Fruit fly (Drosophila melanogaster): ENCODE measurements around the gene CG33159.

Gene CG33159

DNA sequence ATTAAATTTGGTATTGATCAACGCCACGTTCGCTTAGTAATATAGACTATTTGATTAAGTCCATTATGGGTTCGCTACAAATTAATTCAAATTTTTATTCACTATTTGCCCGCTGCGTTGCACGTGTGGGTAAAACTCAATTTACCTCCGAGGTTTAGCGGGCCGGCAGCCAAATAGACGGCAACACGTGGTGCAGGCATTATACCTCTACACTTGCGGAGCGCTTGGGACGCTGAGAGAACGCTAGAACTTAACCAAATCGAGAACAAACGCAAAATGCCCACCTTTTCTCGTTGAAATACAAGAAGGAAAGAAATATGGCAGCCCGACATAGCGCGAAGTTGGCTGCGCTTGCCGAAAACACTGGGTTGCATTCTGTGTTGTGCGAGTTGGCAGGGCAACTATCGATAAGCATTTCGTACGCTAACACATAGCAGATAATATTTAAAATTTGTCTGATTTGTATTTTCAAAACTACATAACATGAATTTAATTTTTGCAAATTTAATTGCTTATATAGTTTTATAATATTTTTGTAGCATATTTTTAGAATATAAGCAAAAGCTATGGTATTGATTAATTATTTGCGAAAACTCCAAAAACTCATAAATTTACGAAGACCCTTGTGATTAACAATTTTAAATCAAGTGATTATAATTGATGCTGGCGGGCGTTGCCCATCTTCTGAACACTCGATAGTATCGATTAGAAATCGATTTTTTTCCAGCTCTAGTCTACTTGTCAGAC is 18.6 kb upstream of the CG33159 start, which contains the start of the genes RpL28 and eIF1 (continued):
- TF ChIP-seq CG31224 (GFP tag; IDR thresholded peaks at IDR 0.05): peak; percentile 76
- peak; percentile 53 for TF ChIP-seq exex (tag; optimal IDR thresholded peaks at IDR 0.05)
- TF ChIP-seq ssp (GFP tag; IDR thresholded peaks at IDR 0.05): peak; percentile 79
- TF ChIP-seq CG10366 (GFP tag; IDR thresholded peaks at IDR 0.05): peak; percentile 87
- peak; percentile 85 for TF ChIP-seq CG30020 (tag; optimal IDR thresholded peaks at IDR 0.05)
- TF ChIP-seq abd-A (tag; optimal IDR thresholded peaks at IDR 0.05): no peak
- peak; percentile 62 for TF ChIP-seq HLH4C (GFP tag; IDR thresholded peaks at IDR 0.05; ENCODE audit: partially characterized antibody)
- peak; percentile 91 for TF ChIP-seq slbo (GFP tag; IDR thresholded peaks at IDR 0.05)
- peak; percentile 78 for TF ChIP-seq CG1602 (GFP tag; optimal IDR thresholded peaks at IDR 0.05)
- TF ChIP-seq zfh2 (GFP tag; optimal IDR thresholded peaks at IDR 0.05): peak; percentile 90
- TF ChIP-seq CG1832 (GFP tag; optimal IDR thresholded peaks at IDR 0.05): no peak
- peak; percentile 86 for TF ChIP-seq CG2712 (tag; optimal IDR thresholded peaks at IDR 0.05)
- peak; percentile 83 for TF ChIP-seq CG5245 (GFP tag; optimal IDR thresholded peaks at IDR 0.05)
- TF ChIP-seq Usf (GFP tag; optimal IDR thresholded peaks at IDR 0.05): peak; percentile 90
- TF ChIP-seq Nf-YA (GFP tag; IDR thresholded peaks at IDR 0.05): peak; percentile 74
- TF ChIP-seq klu (GFP tag; IDR thresholded peaks at IDR 0.05): peak; percentile 81
- peak; percentile 90 for TF ChIP-seq Six4 (GFP tag; optimal IDR thresholded peaks at IDR 0.05)
- peak; percentile 18 for TF ChIP-seq Tbp (GFP tag; optimal IDR thresholded peaks at IDR 0.05)
- TF ChIP-seq fu2 (GFP tag; optimal IDR thresholded peaks at IDR 0.05): peak; percentile 81
- peak; percentile 90 for TF ChIP-seq emc (GFP tag; optimal IDR thresholded peaks at IDR 0.05)
- 0 out of 3 replicates have a peak, but pooled peaks have one; percentile 29 for TF ChIP-seq z (GFP tag; IDR thresholded peaks at IDR 0.05)
- peak; percentile 94 for TF ChIP-seq kni (GFP tag; optimal IDR thresholded peaks at IDR 0.05)
- peak; percentile 97 for TF ChIP-seq ci (GFP tag; IDR thresholded peaks at IDR 0.05)
- peak; percentile 66 for TF ChIP-seq zf30C (GFP tag; optimal IDR thresholded peaks at IDR 0.05)
- TF ChIP-seq Elba2 (GFP tag; optimal IDR thresholded peaks at IDR 0.05): peak; percentile 62
- peak; percentile 82 for TF ChIP-seq mam (GFP tag; optimal IDR thresholded peaks at IDR 0.05)
- TF ChIP-seq CrebB (tag; optimal IDR thresholded peaks at IDR 0.05): peak; percentile 90
- no peak for TF ChIP-seq CG8478 (optimal IDR thresholded peaks at IDR 0.05)
- TF ChIP-seq NfI (GFP tag; optimal IDR thresholded peaks at IDR 0.05): peak; percentile 98
- peak; percentile 74 for TF ChIP-seq gt (GFP tag; IDR thresholded peaks at IDR 0.05)
- peak; percentile 97 for TF ChIP-seq bcd (GFP tag; optimal IDR thresholded peaks at IDR 0.05)
- peak; percentile 84 for TF ChIP-seq CG15601 (tag; optimal IDR thresholded peaks at IDR 0.05)
- peak; percentile 83 for TF ChIP-seq grn (GFP tag; optimal IDR thresholded peaks at IDR 0.05)
- peak; percentile 33 for TF ChIP-seq tap (tag; optimal IDR thresholded peaks at IDR 0.05)
- TF ChIP-seq jigr1 (GFP tag; IDR thresholded peaks at IDR 0.05): peak; percentile 60; the same call in 1 of the 3 replicates
- peak; percentile 89 for TF ChIP-seq CG3847 (GFP tag; IDR thresholded peaks at IDR 0.05)
- TF ChIP-seq croc (GFP tag; conservative IDR thresholded peaks at IDR 0.05): peak; percentile 59; the same call in 2 of the 3 replicates
- TF ChIP-seq maf-S (GFP tag; optimal IDR thresholded peaks at IDR 0.05): peak; percentile 87
- peak; percentile 99 for TF ChIP-seq Opbp (GFP tag; IDR thresholded peaks at IDR 0.05; ENCODE audit: partially characterized antibody)
- TF ChIP-seq Oaz (GFP tag; IDR thresholded peaks at IDR 0.05): peak; percentile 80
- peak; percentile 87 for TF ChIP-seq ranshi (GFP tag; IDR thresholded peaks at IDR 0.05)
- TF ChIP-seq Dll (GFP tag; IDR thresholded peaks at IDR 0.05; ENCODE audit: partially characterized antibody): peak; percentile 87
- TF ChIP-seq CG2199 (GFP tag; IDR thresholded peaks at IDR 0.05): peak; percentile 85; the same call in 2 of the 3 replicates
- peak in 1 of 2 experiments; percentile 43 for TF ChIP-seq Hr78 (GFP tag; optimal IDR thresholded peaks at IDR 0.05)
- peak; percentile 92 for TF ChIP-seq CG17186 (GFP tag; optimal IDR thresholded peaks at IDR 0.05)
- TF ChIP-seq crol (GFP tag; IDR thresholded peaks at IDR 0.05): peak; percentile 36; the same call in 1 of the 2 replicates
- peak; percentile 90 for TF ChIP-seq chn (GFP tag; optimal IDR thresholded peaks at IDR 0.05)
- peak; percentile 82 for TF ChIP-seq CG32772 (GFP tag; IDR thresholded peaks at IDR 0.05)
- TF ChIP-seq CG3065 (GFP tag; optimal IDR thresholded peaks at IDR 0.05): peak; percentile 87
- peak; percentile 78 for TF ChIP-seq amos (GFP tag; IDR thresholded peaks at IDR 0.05; ENCODE audit: partially characterized antibody)
